Worm (Caenorhabditis elegans) whole organism, L1 larva: Measurements from ENCODE around the gene T16G12.1.

Experiments used
- irx-1 ChIP-seq: sonication (generic microtip); optimal IDR thresholded peaks from 2 replicates; lab custom pipeline; 2016; ENCODE audit warnings: missing genetic modification characterization, missing compliant biosample characterization
- tbx-2 ChIP-seq: sonication (generic microtip); optimal IDR thresholded peaks from 2 replicates; lab custom pipeline; 2016; ENCODE audit warnings: missing genetic modification characterization, missing compliant biosample characterization
- unc-98 ChIP-seq: fragments of 200-800 bp; sonication (Bioruptor generic); IDR thresholded peaks from 2 replicates; pipeline ENCODE4 v1.3.6; 2022; ENCODE audit warnings: missing genetic modification characterization, missing compliant biosample characterization

- no peak for TF ChIP-seq irx-1
- TF ChIP-seq unc-98 (GFP tag; lab: Robert Waterston, UW), result no peak
- no peak for TF ChIP-seq tbx-2
Observed at ce11 chrIII:10088508-10088981, 38.9 kb upstream of the T16G12.1 start, which contains the start of gene hal-2.
